Worm (Caenorhabditis elegans): Measurements from ENCODE around the gene glb-1.

DNA sequence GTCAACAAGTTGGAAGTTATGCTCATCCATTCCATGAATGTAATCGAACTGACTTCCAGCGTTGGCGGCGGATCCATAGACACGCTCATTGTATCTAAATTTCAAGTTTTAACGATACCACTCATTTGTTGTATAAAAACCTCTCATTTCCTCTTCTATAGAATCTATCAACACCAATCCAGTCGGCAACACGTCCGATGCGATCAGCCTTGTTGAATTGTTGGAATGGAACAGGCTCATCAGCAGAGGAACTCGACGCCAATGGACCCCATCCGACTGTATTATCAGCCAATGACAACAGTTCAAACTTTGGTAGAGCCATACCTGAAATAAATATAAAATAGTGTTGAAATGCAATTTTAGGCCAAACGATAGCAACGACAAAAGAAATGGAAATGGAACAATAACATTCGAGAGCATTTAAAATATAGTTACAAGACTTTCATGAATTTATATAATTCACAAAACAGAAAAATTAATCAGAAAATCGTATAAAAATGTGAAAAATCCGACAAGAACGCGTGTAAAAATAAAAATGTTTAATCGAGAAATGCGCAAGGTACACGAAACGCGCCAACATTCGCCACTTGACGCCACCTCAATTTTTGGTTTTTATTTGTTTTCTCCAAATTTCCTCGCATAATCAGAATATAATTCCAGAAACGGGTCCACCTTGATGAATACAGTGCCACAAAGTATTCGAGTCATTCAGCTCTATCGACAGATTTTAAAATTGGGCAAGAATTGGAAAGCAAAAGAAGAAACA lies 48.3 kb upstream of the glb-1 start, which contains the start of the genes eif-3.D and R08D7.4:
- TF ChIP-seq dpl-1 (GFP tag; optimal IDR thresholded peaks at IDR 0.05): peak; percentile 33
- no peak for TF ChIP-seq zfh-2 (GFP tag; conservative IDR thresholded peaks at IDR 0.05)
- TF ChIP-seq ekl-4 (GFP tag; IDR thresholded peaks at IDR 0.05): no peak
